Worm (Caenorhabditis elegans): ENCODE measurements around the gene F25E5.2.

DNA sequence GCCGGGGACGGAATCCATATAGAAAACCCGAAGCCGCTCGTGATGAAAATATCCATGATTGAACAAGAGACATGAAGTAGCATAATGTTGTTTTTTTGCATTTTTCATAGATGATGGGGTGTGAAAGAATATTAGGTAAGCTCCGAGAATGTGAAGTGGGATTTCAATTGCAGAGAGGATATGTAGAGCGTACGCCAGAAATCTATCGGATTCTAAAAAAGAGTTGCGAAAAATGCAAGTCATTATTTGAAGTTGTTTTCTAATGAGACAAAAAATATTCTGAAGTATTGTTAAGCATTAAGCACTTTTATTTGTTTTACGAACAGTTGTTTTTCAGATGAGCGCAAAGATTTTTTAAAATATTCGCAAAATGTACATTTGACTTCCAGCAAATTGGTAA, 30.8 kb upstream of the F25E5.2 start, which contains the start of gene F18E3.10:
- TF ChIP-seq ztf-23 (GFP tag; IDR thresholded peaks at IDR 0.05) = no peak
- no peak for TF ChIP-seq cog-1 (tag; optimal IDR thresholded peaks at IDR 0.05)
- TF ChIP-seq tab-1 (GFP tag; IDR thresholded peaks at IDR 0.05) = no peak
- no peak for TF ChIP-seq T22C8.4 (GFP tag; IDR thresholded peaks at IDR 0.05)
- no peak for TF ChIP-seq klf-2 (GFP tag; conservative IDR thresholded peaks at IDR 0.05)
- TF ChIP-seq med-1 (GFP tag; optimal IDR thresholded peaks at IDR 0.05; ENCODE audit: insufficient read depth) = no peak

Data from whole organism, midembryonic.